Worm (Caenorhabditis elegans) whole organism, young adult: Measurements from ENCODE around the gene C55A6.6.

Experiments used
- B0019.2 ChIP-seq: fragments of 200-800 bp; sonication (Bioruptor generic); conservative IDR thresholded peaks from 2 replicates; pipeline ENCODE4 v1.3.6; 2022; ENCODE audit warnings: missing genetic modification reagents, missing genetic modification characterization, missing compliant biosample characterization
- B0336.3 ChIP-seq: fragments of 200-800 bp; sonication (Bioruptor generic); IDR thresholded peaks from 2 replicates; pipeline ENCODE4 v1.3.6; 2022; ENCODE audit warnings: missing genetic modification characterization, missing compliant biosample characterization
- C06A6.2 ChIP-seq: fragments of 200-800 bp; sonication (Bioruptor generic); conservative IDR thresholded peaks from 2 replicates; pipeline ENCODE4 v1.3.6; 2022; ENCODE audit warnings: missing genetic modification characterization, missing compliant biosample characterization
- D2030.7 ChIP-seq: fragments of 200-800 bp; sonication (Bioruptor generic); IDR thresholded peaks from 2 replicates; pipeline ENCODE4 v1.3.6; 2022; ENCODE audit warnings: missing genetic modification reagents, missing genetic modification characterization, missing compliant biosample characterization
- F22D6.2 ChIP-seq: sonication (generic microtip); optimal IDR thresholded peaks from 2 replicates; lab custom pipeline; 2016; ENCODE audit warnings: mild to moderate bottlenecking, missing genetic modification characterization, missing compliant biosample characterization
- F23B12.7 ChIP-seq: sonication (generic microtip); optimal IDR thresholded peaks from 2 replicates; lab custom pipeline; 2017; ENCODE audit warnings: missing genetic modification characterization, mild to moderate bottlenecking, missing compliant biosample characterization, antibody characterized with exemption, moderate library complexity; ENCODE audit not compliant: insufficient read depth
- F37B4.10 ChIP-seq: fragments of 200-800 bp; sonication (Bioruptor generic); IDR thresholded peaks from 2 replicates; pipeline ENCODE4 v1.3.6; 2022; ENCODE audit warnings: missing genetic modification characterization, missing compliant biosample characterization
- F55B11.4 ChIP-seq: sonication (generic microtip); optimal IDR thresholded peaks from 2 replicates; lab custom pipeline; 2016; ENCODE audit warnings: missing compliant biosample characterization, missing genetic modification characterization, borderline replicate concordance; ENCODE audit not compliant: insufficient read depth
- F57C9.4 ChIP-seq: sonication (generic microtip); optimal IDR thresholded peaks from 2 replicates; lab custom pipeline; 2017; ENCODE audit warnings: mild to moderate bottlenecking, missing genetic modification characterization, missing compliant biosample characterization
- K11D2.4 ChIP-seq: fragments of 200-800 bp; sonication (Bioruptor generic); IDR thresholded peaks from 2 replicates; pipeline ENCODE4 v1.3.6; 2022; ENCODE audit warnings: missing genetic modification reagents, missing genetic modification characterization, missing compliant biosample characterization
- T26A5.8 ChIP-seq: sonication (generic microtip); optimal IDR thresholded peaks from 2 replicates; lab custom pipeline; 2016; ENCODE audit warnings: missing genetic modification characterization, missing compliant biosample characterization
- Y53G8AR.9 ChIP-seq: fragments of 200-800 bp; sonication (Bioruptor generic); conservative IDR thresholded peaks from 2 replicates; pipeline ENCODE4 v1.3.6; 2022; ENCODE audit warnings: missing genetic modification reagents, missing genetic modification characterization, missing compliant biosample characterization
- ZK185.1 ChIP-seq: sonication (generic microtip); optimal IDR thresholded peaks from 2 replicates; lab custom pipeline; 2016; ENCODE audit warnings: mild to moderate bottlenecking, missing genetic modification characterization, missing compliant biosample characterization; ENCODE audit not compliant: poor library complexity, severe bottlenecking
- ama-1 ChIP-seq, 3 experiments: fragments of 150-350 bp in 1 of 3; sonication (generic microtip) in 2 of 3; optimal IDR thresholded peaks; 2 replicates each; lab custom pipeline; 2014 to 2018; ENCODE audit warnings: missing biosample characterization in 2 of 3, missing genetic modification characterization in 2 of 3, missing genetic modification reagents in 2 of 3
- aptf-3 ChIP-seq: fragments of 200-800 bp; sonication (Bioruptor generic); IDR thresholded peaks from 2 replicates; pipeline ENCODE4 v1.3.6; 2022; ENCODE audit warnings: missing genetic modification characterization, missing compliant biosample characterization
- attf-5 ChIP-seq: fragments of 200-800 bp; sonication (Bioruptor generic); optimal IDR thresholded peaks from 2 replicates; lab custom pipeline; 2018; ENCODE audit warnings: mild to moderate bottlenecking, missing genetic modification characterization, missing compliant biosample characterization
- bed-1 ChIP-seq: fragments of 200-800 bp; sonication (Bioruptor generic); IDR thresholded peaks from 2 replicates; pipeline ENCODE4 v1.3.6; 2022; ENCODE audit warnings: missing genetic modification reagents, missing genetic modification characterization, missing compliant biosample characterization
- cebp-1 ChIP-seq, 2 experiments: fragments of 200-800 bp in 1 of 2; sonication (Bioruptor generic) in 1 of 2; sonication (generic microtip) in 1 of 2; IDR thresholded peaks in 1 of 2; optimal IDR thresholded peaks in 1 of 2; 2 replicates each; pipeline versions ENCODE4 v1.3.6 to Lab custom; 2017 to 2022; ENCODE audit warnings: missing compliant biosample characterization in 2 of 2, missing genetic modification characterization in 2 of 2, mild to moderate bottlenecking in 1 of 2, missing genetic modification reagents in 1 of 2, moderate library complexity in 1 of 2
- cebp-2 ChIP-seq: fragments of 200-800 bp; sonication (Bioruptor generic); IDR thresholded peaks from 2 replicates; pipeline ENCODE4 v1.3.6; 2022; ENCODE audit warnings: missing genetic modification characterization, missing compliant biosample characterization
- ceh-40 ChIP-seq: fragments of 200-800 bp; sonication (Bioruptor generic); IDR thresholded peaks from 2 replicates; pipeline ENCODE4 v1.3.6; 2022; ENCODE audit warnings: missing genetic modification characterization, missing compliant biosample characterization
- ceh-91 ChIP-seq: fragments of 200-800 bp; sonication (Bioruptor generic); IDR thresholded peaks from 2 replicates; pipeline ENCODE4 v1.3.6; 2022; ENCODE audit warnings: missing genetic modification reagents, missing genetic modification characterization, missing compliant biosample characterization
- chd-7 ChIP-seq: sonication (generic microtip); optimal IDR thresholded peaks from 2 replicates; lab custom pipeline; 2016; ENCODE audit warnings: mild to moderate bottlenecking, missing genetic modification characterization, moderate library complexity, missing compliant biosample characterization
- dox-1 ChIP-seq: fragments of 200-800 bp; sonication (Bioruptor generic); IDR thresholded peaks from 2 replicates; pipeline ENCODE4 v1.3.6; 2022; ENCODE audit warnings: missing genetic modification reagents, missing genetic modification characterization, missing compliant biosample characterization
- egl-44 ChIP-seq: fragments of 200-800 bp; sonication (Bioruptor generic); IDR thresholded peaks from 2 replicates; pipeline ENCODE4 v1.3.6; 2022; ENCODE audit warnings: missing genetic modification reagents, missing genetic modification characterization, missing compliant biosample characterization
- ets-4 ChIP-seq: fragments of 200-800 bp; sonication (Bioruptor generic); optimal IDR thresholded peaks from 2 replicates; lab custom pipeline; 2018; ENCODE audit warnings: mild to moderate bottlenecking, missing genetic modification characterization, missing compliant biosample characterization
- him-1 ChIP-seq: sonication (generic microtip); optimal IDR thresholded peaks from 2 replicates; lab custom pipeline; 2016; ENCODE audit warnings: missing genotype, missing genetic modification reagents, missing genetic modification characterization, missing compliant biosample characterization
- hlh-26 ChIP-seq: fragments of 200-800 bp; sonication (Bioruptor generic); conservative IDR thresholded peaks from 2 replicates; pipeline ENCODE4 v1.3.6; 2022; ENCODE audit warnings: missing genetic modification reagents, missing genetic modification characterization, missing compliant biosample characterization
- hsf-1 ChIP-seq: fragments of 200-800 bp; sonication (Bioruptor generic); IDR thresholded peaks from 2 replicates; pipeline ENCODE4 v1.3.6; 2022; ENCODE audit warnings: missing genetic modification reagents, missing genetic modification characterization, missing compliant biosample characterization
- lag-1 ChIP-seq: fragments of 200-800 bp; sonication (Bioruptor generic); IDR thresholded peaks from 2 replicates; pipeline ENCODE4 v1.3.6; 2022; ENCODE audit warnings: missing genetic modification reagents, missing genetic modification characterization, missing compliant biosample characterization
- let-526 ChIP-seq: fragments of 200-800 bp; sonication (Bioruptor generic); IDR thresholded peaks from 2 replicates; pipeline ENCODE4 v1.3.6; 2022; ENCODE audit warnings: missing genetic modification reagents, missing genetic modification characterization, missing compliant biosample characterization
- lin-40 ChIP-seq: sonication (generic microtip); optimal IDR thresholded peaks from 2 replicates; lab custom pipeline; 2016; ENCODE audit warnings: missing genetic modification characterization, mild to moderate bottlenecking, missing compliant biosample characterization, missing genotype, missing genetic modification reagents
- mcd-1 ChIP-seq: fragments of 200-800 bp; sonication (Bioruptor generic); IDR thresholded peaks from 2 replicates; pipeline ENCODE4 v1.3.6; 2022; ENCODE audit warnings: missing genetic modification reagents, missing genetic modification characterization, missing compliant biosample characterization
- mxl-1 ChIP-seq: sonication (generic microtip); optimal IDR thresholded peaks from 2 replicates; lab custom pipeline; 2016; ENCODE audit warnings: missing genetic modification characterization, missing compliant biosample characterization
- nfyb-1 ChIP-seq: fragments of 200-800 bp; sonication (Bioruptor generic); IDR thresholded peaks from 2 replicates; pipeline ENCODE4 v1.3.6; 2022; ENCODE audit warnings: missing genetic modification reagents, missing genetic modification characterization, missing compliant biosample characterization
- nhr-27 ChIP-seq: fragments of 200-800 bp; sonication (Bioruptor generic); optimal IDR thresholded peaks from 2 replicates; lab custom pipeline; 2018; ENCODE audit warnings: mild to moderate bottlenecking, missing genetic modification characterization, moderate library complexity, missing compliant biosample characterization
- nhr-80 ChIP-seq: sonication (generic microtip); optimal IDR thresholded peaks from 2 replicates; lab custom pipeline; 2016; ENCODE audit warnings: missing genetic modification characterization, missing compliant biosample characterization
- snpc-1.1 ChIP-seq: sonication (generic microtip); optimal IDR thresholded peaks from 2 replicates; lab custom pipeline; 2017; ENCODE audit warnings: missing genetic modification characterization, mild to moderate bottlenecking, missing compliant biosample characterization, antibody characterized with exemption, moderate library complexity, missing genotype, missing genetic modification reagents; ENCODE audit not compliant: insufficient read depth
- snpc-4 ChIP-seq, 5 experiments: fragments of 150-350 bp in 1 of 5; sonication (generic microtip) in 4 of 5; optimal IDR thresholded peaks; 2 replicates each; lab custom pipeline; 2014 to 2018; ENCODE audit warnings: missing genetic modification characterization in 5 of 5, missing biosample characterization in 3 of 5, antibody characterized with exemption in 2 of 5, mild to moderate bottlenecking in 2 of 5, missing compliant biosample characterization in 2 of 5, missing genotype in 2 of 5, moderate library complexity in 2 of 5, missing genetic modification reagents in 1 of 5
- somi-1 ChIP-seq: fragments of 200-800 bp; sonication (Bioruptor generic); optimal IDR thresholded peaks from 2 replicates; lab custom pipeline; 2018; ENCODE audit warnings: mild to moderate bottlenecking, missing genetic modification characterization, missing compliant biosample characterization
- tlf-1 ChIP-seq: fragments of 200-800 bp; sonication (Bioruptor generic); optimal IDR thresholded peaks from 2 replicates; lab custom pipeline; 2018; ENCODE audit warnings: mild to moderate bottlenecking, missing genetic modification characterization, missing compliant biosample characterization
- zim-3 ChIP-seq: sonication (generic microtip); optimal IDR thresholded peaks from 2 replicates; lab custom pipeline; 2017; ENCODE audit warnings: mild to moderate bottlenecking, missing genetic modification characterization, moderate library complexity, missing compliant biosample characterization
- ztf-18 ChIP-seq: sonication (generic microtip); optimal IDR thresholded peaks from 2 replicates; lab custom pipeline; 2016; ENCODE audit warnings: missing genotype, mild to moderate bottlenecking, missing genetic modification characterization, missing compliant biosample characterization
- ztf-22 ChIP-seq: fragments of 200-800 bp; sonication (Bioruptor generic); optimal IDR thresholded peaks from 2 replicates; lab custom pipeline; 2018; ENCODE audit warnings: mild to moderate bottlenecking, missing genetic modification characterization, moderate library complexity, missing compliant biosample characterization
- ztf-28 ChIP-seq: fragments of 200-800 bp; sonication (Bioruptor generic); IDR thresholded peaks from 2 replicates; pipeline ENCODE4 v1.3.6; 2022; ENCODE audit warnings: missing genetic modification reagents, missing genetic modification characterization, missing compliant biosample characterization

Gene C55A6.6

DNA sequence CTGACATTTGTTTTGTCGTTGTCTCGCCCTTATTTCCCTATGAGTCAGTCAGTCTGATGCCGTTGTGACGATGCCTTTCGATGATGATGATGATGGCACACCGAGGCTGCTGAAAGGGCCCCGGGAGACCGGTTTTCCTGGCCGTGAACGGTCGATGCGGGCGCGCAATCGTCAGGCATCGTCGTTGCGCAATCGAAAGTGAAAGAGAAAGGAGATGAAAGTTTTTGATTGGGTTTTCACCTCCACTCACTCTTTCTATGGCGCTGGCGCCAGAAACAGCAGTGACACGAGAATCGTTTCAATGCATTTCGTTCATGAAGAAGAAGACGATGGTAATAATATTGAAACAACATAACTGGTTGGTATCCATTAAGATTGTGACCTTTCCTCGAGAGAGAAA lies 18.4 kb upstream of the C55A6.6 start (continued):
- TF ChIP-seq F37B4.10 (GFP tag; lab: Robert Waterston, UW) (no peak), chd-7 (no peak), hsf-1 (no peak), snpc-4 (GFP tag; optimal IDR thresholded peaks at IDR 0.05; lab: Kevin White, UChicago) (no peak), snpc-4 (tag; optimal IDR thresholded peaks at IDR 0.05; lab: Kevin White, UChicago) (no peak), F57C9.4 (tag; lab: Kevin White, UChicago) (no peak), Y53G8AR.9 (GFP tag; lab: Robert Waterston, UW) (0 out of 2 replicates have a peak, but pooled peaks have one; percentile 19)

- TF ChIP-seq mcd-1 (GFP tag; lab: Robert Waterston, UW), result no peak
- no peak for TF ChIP-seq F55B11.4 (tag; lab: Kevin White, UChicago)
- TF ChIP-seq F23B12.7 (tag; lab: Kevin White, UChicago), result no peak
- TF ChIP-seq cebp-1 (GFP tag; IDR thresholded peaks at IDR 0.05; lab: Robert Waterston, UW), result no peak
- peak; percentile 22 for TF ChIP-seq cebp-1 (tag; optimal IDR thresholded peaks at IDR 0.05; lab: Kevin White, UChicago)
- TF ChIP-seq let-526 (GFP tag; lab: Robert Waterston, UW), result no peak
- no peak for TF ChIP-seq somi-1
- TF ChIP-seq nhr-80, result peak; percentile 49
- TF ChIP-seq C06A6.2 (GFP tag; lab: Robert Waterston, UW), result 0 out of 2 replicates have a peak, but pooled peaks have one; percentile 7
- 0 out of 2 replicates have a peak, but pooled peaks have one; percentile 2 for TF ChIP-seq Y53G8AR.9 (GFP tag; lab: Robert Waterston, UW)
- no peak for TF ChIP-seq ets-4 (GFP tag; lab: Kevin White, UChicago)
- peak; percentile 52 for TF ChIP-seq ama-1 (optimal IDR thresholded peaks at IDR 0.05; lab: Kevin White, UChicago)
- no peak for TF ChIP-seq ama-1 (GFP tag; optimal IDR thresholded peaks at IDR 0.05; lab: Kevin White, UChicago)
- TF ChIP-seq F37B4.10 (GFP tag; lab: Robert Waterston, UW), result no peak
- TF ChIP-seq B0336.3 (GFP tag; lab: Robert Waterston, UW), result no peak
- no peak for TF ChIP-seq dox-1
- TF ChIP-seq ztf-22 (GFP tag; lab: Kevin White, UChicago), result no peak
- TF ChIP-seq D2030.7 (GFP tag; lab: Robert Waterston, UW), result no peak
- no peak for TF ChIP-seq him-1 (tag; lab: Kevin White, UChicago)
- no peak for TF ChIP-seq F22D6.2 (tag; lab: Kevin White, UChicago)
- no peak for TF ChIP-seq tlf-1
- TF ChIP-seq attf-5 (GFP tag; lab: Kevin White, UChicago), result peak; percentile 23
- no peak for TF ChIP-seq chd-7
- no peak for TF ChIP-seq lag-1 (GFP tag; lab: Robert Waterston, UW)
- TF ChIP-seq zim-3 (tag; lab: Kevin White, UChicago), result no peak
- no peak for TF ChIP-seq nfyb-1
- TF ChIP-seq bed-1 (GFP tag; lab: Robert Waterston, UW), result no peak
- TF ChIP-seq aptf-3 (GFP tag; lab: Robert Waterston, UW), result no peak
- no peak for TF ChIP-seq B0019.2
- no peak for TF ChIP-seq ceh-91 (GFP tag; lab: Robert Waterston, UW)
Measured at ce11 chrV:11532535-11532853, 18.0 kb upstream of the C55A6.6 start.

DNA sequence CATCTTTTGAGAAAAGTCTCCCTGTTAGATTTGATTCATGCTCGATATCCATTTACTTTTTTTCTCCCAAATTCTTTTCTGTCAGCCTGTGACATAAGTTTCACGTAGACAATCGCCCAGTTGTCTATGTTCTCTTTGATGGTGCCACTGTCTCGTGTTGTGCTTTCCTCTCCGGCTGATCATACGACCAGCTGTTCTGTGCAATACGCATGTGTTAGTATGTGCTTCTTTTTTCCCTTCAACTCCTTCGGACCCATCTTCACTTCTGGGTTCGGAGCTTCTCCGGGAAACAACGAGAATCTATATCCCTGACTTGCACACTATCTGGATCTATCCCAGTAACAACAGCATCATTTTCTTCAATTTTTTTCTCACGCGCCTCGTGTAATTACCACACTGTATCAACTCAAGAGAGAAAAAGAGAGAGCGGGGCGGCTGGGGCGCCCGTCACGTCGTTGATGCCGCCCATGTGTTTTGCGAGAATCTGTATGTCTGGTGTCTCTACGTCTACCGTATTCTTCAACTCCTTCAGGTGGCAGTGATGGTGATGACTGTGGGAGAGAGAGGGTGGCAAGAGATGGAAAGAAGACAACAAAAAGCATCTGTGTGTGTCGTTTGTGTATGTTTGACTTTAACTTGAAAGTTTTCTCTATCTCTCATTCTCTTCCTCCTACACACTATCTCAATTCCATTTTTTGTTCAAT lies 17.4 kb upstream of the C55A6.6 start:
- peak; percentile 78 for TF ChIP-seq lin-40 (tag; lab: Kevin White, UChicago)
- no peak for TF ChIP-seq hlh-26 (GFP tag; lab: Robert Waterston, UW)
- TF ChIP-seq snpc-1.1 (tag; lab: Kevin White, UChicago), result no peak
- TF ChIP-seq Y53G8AR.9 (GFP tag; lab: Robert Waterston, UW), result 0 out of 2 replicates have a peak, but pooled peaks have one; percentile 10
- no peak for TF ChIP-seq cebp-2 (GFP tag; lab: Robert Waterston, UW)
- no peak for TF ChIP-seq ceh-40
- peak; percentile 37 for TF ChIP-seq ztf-18 (tag; lab: Kevin White, UChicago)
- no peak for TF ChIP-seq nhr-27 (tag; lab: Kevin White, UChicago)
- no peak for TF ChIP-seq ztf-28 (GFP tag; lab: Robert Waterston, UW)
- 0 out of 2 replicates have a peak, but pooled peaks have one; percentile 8 for TF ChIP-seq K11D2.4
- no peak for TF ChIP-seq mxl-1 (tag; lab: Kevin White, UChicago)
- 0 out of 2 replicates have a peak, but pooled peaks have one; percentile 57 for TF ChIP-seq egl-44 (GFP tag; lab: Robert Waterston, UW)
- TF ChIP-seq T26A5.8 (tag; lab: Kevin White, UChicago), result no peak
- peak; percentile 42 for TF ChIP-seq tlf-1
- TF ChIP-seq ZK185.1, result peak; percentile 40
